Worm (Caenorhabditis elegans) whole organism, midembryonic: Measurements from ENCODE around the gene Y17D7C.6.

Experiments used
- T22C8.4 ChIP-seq: fragments of 200-800 bp; sonication (Bioruptor generic); IDR thresholded peaks from 2 replicates; pipeline ENCODE4 v1.3.6; 2022; ENCODE audit warnings: missing genetic modification characterization, missing compliant biosample characterization
- cog-1 ChIP-seq: sonication (generic microtip); optimal IDR thresholded peaks from 2 replicates; lab custom pipeline; 2016; ENCODE audit warnings: missing genetic modification characterization, missing compliant biosample characterization
- flt-1 ChIP-seq: fragments of 200-800 bp; sonication (Bioruptor generic); IDR thresholded peaks from 2 replicates; pipeline ENCODE4 v1.3.6; 2022; ENCODE audit warnings: missing genetic modification characterization, missing compliant biosample characterization
- klf-2 ChIP-seq: fragments of 200-800 bp; sonication (Bioruptor generic); conservative IDR thresholded peaks from 2 replicates; pipeline ENCODE4 v1.3.6; 2022; ENCODE audit warnings: missing genetic modification reagents, missing genetic modification characterization, missing compliant biosample characterization
- med-1 ChIP-seq: sonication (generic microtip); optimal IDR thresholded peaks from 2 replicates; lab custom pipeline; 2017; ENCODE audit warnings: missing genetic modification characterization, mild to moderate bottlenecking, missing compliant biosample characterization, antibody characterized with exemption, missing genetic modification reagents; ENCODE audit not compliant: insufficient read depth
- ref-1 ChIP-seq: fragments of 200-800 bp; sonication (Bioruptor generic); conservative IDR thresholded peaks from 2 replicates; pipeline ENCODE4 v1.3.6; 2022; ENCODE audit warnings: missing genetic modification reagents, missing genetic modification characterization, missing compliant biosample characterization
- tab-1 ChIP-seq: fragments of 200-800 bp; sonication (Bioruptor generic); IDR thresholded peaks from 2 replicates; pipeline ENCODE4 v1.3.6; 2022; ENCODE audit warnings: missing genetic modification characterization, missing compliant biosample characterization
- ztf-23 ChIP-seq: fragments of 200-800 bp; sonication (Bioruptor generic); IDR thresholded peaks from 2 replicates; pipeline ENCODE4 v1.3.6; 2022; ENCODE audit warnings: missing genetic modification reagents, missing genetic modification characterization, missing compliant biosample characterization
- ztf-29 ChIP-seq: fragments of 200-800 bp; sonication (Bioruptor generic); IDR thresholded peaks from 2 replicates; pipeline ENCODE4 v1.3.6; 2022; ENCODE audit warnings: missing genetic modification reagents, missing genetic modification characterization, missing compliant biosample characterization

Y17D7C.6 gene

DNA sequence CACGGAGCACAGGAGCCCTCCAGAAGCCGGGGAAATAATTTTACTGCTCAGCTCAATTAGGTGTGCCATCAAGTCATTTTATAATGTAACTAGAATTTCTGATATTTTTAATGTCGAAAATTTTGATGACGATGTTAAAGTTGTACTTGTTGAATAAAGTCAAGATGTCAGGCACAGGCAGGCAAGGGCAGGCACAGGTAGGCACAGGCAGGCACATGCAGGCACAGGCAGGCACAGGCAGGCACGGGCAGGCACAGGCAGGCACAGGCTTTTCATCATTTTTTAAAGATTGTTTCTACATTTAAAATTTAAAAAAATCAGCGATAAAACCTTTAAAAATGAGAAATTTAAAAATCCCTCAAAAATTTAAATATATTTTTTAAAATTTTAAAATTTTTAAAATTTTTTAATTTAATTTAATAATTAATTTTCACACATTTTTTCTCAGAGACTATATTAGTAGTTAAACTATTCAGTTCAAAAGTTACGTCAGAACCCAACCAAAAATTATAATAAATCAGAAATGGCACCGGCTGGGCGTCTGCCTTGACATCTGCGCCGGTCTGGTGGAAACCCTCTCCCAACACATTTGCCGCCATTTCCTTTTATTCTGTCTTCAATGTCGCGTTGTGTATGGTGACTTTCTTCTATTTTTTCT is at the start of gene Y17D7C.6:
Gene Y17D7C.6, plus strand, starts transcription at position 608 of the 658 bp plus-strand sequence.
- TF ChIP-seq flt-1 (GFP tag; lab: Robert Waterston, UW) (no peak), tab-1 (GFP tag; lab: Robert Waterston, UW) (no peak), klf-2 (GFP tag; lab: Robert Waterston, UW) (no peak), ztf-23 (GFP tag; lab: Robert Waterston, UW) (no peak), med-1 (GFP tag; lab: Kevin White, UChicago) (no peak), T22C8.4 (GFP tag; lab: Robert Waterston, UW) (no peak; the same call in 1 of the 2 replicates)

DNA sequence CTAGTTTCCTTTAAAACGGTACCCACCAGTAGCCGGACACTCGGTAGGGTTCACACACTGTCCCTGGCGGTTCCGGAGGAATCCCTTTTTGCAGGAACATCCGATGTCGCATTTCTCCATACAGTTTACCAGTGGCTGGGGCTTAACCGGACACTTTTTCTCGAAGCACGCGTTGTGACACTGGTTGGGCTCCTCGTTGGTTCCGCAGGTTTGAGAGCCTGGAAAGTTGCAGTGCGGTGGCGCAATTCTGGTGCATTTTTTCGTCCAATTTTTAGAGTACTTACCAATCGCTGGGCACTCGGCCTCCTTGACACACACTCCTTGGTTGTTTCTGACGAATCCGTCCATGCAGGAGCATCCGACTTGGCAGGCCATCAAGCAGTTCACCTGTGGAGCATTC is 47.3 kb upstream of the Y17D7C.6 start:
- TF ChIP-seq T22C8.4 (GFP tag; lab: Robert Waterston, UW) (no peak), flt-1 (GFP tag; lab: Robert Waterston, UW) (no peak), ref-1 (no peak), ztf-23 (GFP tag; lab: Robert Waterston, UW) (no peak), cog-1 (tag; lab: Kevin White, UChicago) (no peak), med-1 (GFP tag; lab: Kevin White, UChicago) (no peak), tab-1 (GFP tag; lab: Robert Waterston, UW) (no peak), klf-2 (GFP tag; lab: Robert Waterston, UW) (no peak), ztf-29 (GFP tag; lab: Robert Waterston, UW) (no peak)

DNA sequence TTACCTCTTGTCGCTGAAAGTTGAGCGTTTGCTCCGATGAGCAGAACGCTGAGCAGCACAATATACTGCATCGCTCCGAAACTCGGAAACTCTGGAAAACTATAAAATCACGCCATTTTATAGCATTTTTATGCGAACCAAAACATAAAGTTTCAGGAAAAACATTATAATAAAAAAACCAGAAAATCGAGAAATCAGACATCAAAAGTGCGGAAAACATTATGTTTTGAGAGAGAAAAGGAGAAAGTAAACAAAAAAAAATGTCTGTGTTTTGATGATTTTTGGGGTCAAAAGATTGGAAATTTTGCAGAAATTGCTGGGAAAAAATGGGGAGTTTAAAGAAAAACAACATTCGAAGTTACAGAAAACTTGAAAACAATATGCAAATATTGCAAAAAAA is 45.6 kb upstream of the Y17D7C.6 start, which contains the start of gene Y69H2.3:
Gene Y69H2.3, minus strand, starts transcription at position 101 of the 400 bp plus-strand sequence.
- no peak for TF ChIP-seq ref-1
- no peak for TF ChIP-seq ztf-29 (GFP tag; lab: Robert Waterston, UW)
- no peak for TF ChIP-seq tab-1 (GFP tag; lab: Robert Waterston, UW)
- no peak for TF ChIP-seq ztf-23 (GFP tag; lab: Robert Waterston, UW)
- TF ChIP-seq flt-1 (GFP tag; lab: Robert Waterston, UW): no peak
- no peak for TF ChIP-seq T22C8.4 (GFP tag; lab: Robert Waterston, UW)
- no peak for TF ChIP-seq med-1 (GFP tag; lab: Kevin White, UChicago)
- no peak for TF ChIP-seq cog-1 (tag; lab: Kevin White, UChicago)
- TF ChIP-seq klf-2 (GFP tag; lab: Robert Waterston, UW): no peak

DNA sequence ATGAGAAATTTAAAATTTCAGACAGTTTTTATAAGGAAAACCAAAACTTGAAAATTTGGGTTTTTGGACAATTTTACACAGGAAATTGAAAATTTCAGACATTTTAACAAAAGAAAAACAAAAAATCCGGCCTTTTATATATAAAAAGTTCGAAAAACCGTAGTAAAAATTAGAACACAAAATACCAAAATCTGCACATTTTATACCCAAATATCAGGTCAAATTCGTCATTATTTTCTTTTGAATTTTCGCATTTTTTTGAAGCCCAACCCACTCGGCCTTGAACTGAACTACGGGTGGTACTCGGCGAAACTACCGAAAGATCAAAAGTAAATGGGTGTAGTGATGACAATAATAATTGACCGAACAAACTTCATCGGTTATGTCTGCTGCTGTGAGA is 42.4 kb upstream of the Y17D7C.6 start:
- TF ChIP-seq ztf-23 (GFP tag; lab: Robert Waterston, UW) (no peak), ref-1 (no peak), klf-2 (GFP tag; lab: Robert Waterston, UW) (no peak), T22C8.4 (GFP tag; lab: Robert Waterston, UW) (no peak), med-1 (GFP tag; lab: Kevin White, UChicago) (no peak), tab-1 (GFP tag; lab: Robert Waterston, UW) (no peak), cog-1 (tag; lab: Kevin White, UChicago) (no peak), ztf-29 (GFP tag; lab: Robert Waterston, UW) (no peak), flt-1 (GFP tag; lab: Robert Waterston, UW) (no peak)

DNA sequence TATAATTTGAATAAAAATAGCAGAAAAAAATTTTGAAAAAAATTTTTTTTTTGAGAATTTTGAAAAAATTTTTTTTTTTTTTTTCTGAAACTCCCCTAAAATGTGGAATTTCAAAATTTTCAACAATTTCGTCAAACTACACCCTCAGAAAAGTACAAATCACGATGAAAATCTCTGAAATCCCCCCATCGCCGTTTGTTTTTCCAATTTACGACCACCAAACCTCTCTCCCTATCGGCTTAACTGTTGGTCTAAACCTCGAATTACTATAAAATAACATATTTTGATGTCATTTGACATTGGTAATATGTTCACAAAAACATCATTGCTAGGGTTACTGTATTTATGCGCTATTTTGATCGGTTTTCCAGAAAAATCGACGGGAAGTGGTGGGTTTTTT is 39.6 kb upstream of the Y17D7C.6 start, which contains the start of gene Y69H2.10:
Gene Y69H2.10, plus strand, starts transcription at position 301 of the 400 bp plus-strand sequence.
- no peak for TF ChIP-seq ztf-23 (GFP tag; lab: Robert Waterston, UW)
- no peak for TF ChIP-seq ref-1
- TF ChIP-seq tab-1 (GFP tag; lab: Robert Waterston, UW): no peak
- TF ChIP-seq cog-1 (tag; lab: Kevin White, UChicago): no peak
- TF ChIP-seq med-1 (GFP tag; lab: Kevin White, UChicago): no peak
- TF ChIP-seq klf-2 (GFP tag; lab: Robert Waterston, UW): no peak
- TF ChIP-seq ztf-29 (GFP tag; lab: Robert Waterston, UW): no peak
- TF ChIP-seq T22C8.4 (GFP tag; lab: Robert Waterston, UW): no peak
- no peak for TF ChIP-seq flt-1 (GFP tag; lab: Robert Waterston, UW)

DNA sequence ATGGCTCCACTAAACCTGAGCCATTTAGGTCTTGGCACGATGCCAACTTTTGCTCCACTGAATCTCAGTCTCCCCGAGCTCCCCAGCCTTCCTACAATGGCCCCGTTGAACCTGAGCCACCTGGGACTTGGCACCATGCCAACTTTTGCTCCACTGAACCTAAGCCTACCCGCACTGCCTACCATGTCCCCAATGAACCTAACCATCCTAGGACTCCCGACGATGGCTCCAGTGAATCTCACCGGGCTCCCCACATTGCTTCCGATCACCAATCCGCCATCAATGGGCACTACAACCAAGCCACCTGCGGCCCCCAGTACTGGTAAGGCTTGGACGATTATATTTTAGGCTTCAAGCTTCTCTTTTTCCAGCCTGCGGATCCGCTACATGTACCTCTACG is 37.8 kb upstream of the Y17D7C.6 start:
- TF ChIP-seq flt-1 (GFP tag; lab: Robert Waterston, UW) (no peak), tab-1 (GFP tag; lab: Robert Waterston, UW) (no peak), cog-1 (tag; lab: Kevin White, UChicago) (no peak), klf-2 (GFP tag; lab: Robert Waterston, UW) (no peak), ref-1 (no peak), ztf-29 (GFP tag; lab: Robert Waterston, UW) (no peak), med-1 (GFP tag; lab: Kevin White, UChicago) (no peak)

DNA sequence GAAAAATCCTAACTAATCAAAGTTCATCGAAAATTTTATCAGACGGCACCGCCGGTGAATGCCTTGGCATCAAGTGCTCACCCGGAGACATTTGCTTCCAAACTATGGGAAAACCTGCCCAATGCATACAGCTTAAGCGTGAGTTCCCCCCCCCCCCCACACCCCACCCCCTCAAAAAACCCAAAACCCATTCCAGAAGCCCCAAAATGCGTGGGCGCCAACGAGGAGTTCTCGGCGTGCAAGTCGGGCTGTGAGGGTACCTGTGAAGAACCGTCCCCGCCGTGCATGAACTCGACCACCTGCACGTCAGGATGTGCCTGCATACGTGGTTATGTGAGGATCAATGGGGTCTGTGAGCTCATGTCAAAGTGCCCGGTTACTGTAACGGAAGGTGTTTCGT is 35.2 kb upstream of the Y17D7C.6 start:
- no peak for TF ChIP-seq cog-1 (tag; lab: Kevin White, UChicago)
- TF ChIP-seq ztf-29 (GFP tag; lab: Robert Waterston, UW): no peak
- no peak for TF ChIP-seq ztf-23 (GFP tag; lab: Robert Waterston, UW)
- TF ChIP-seq flt-1 (GFP tag; lab: Robert Waterston, UW): no peak
- TF ChIP-seq ref-1: no peak
- TF ChIP-seq T22C8.4 (GFP tag; lab: Robert Waterston, UW): no peak
- TF ChIP-seq med-1 (GFP tag; lab: Kevin White, UChicago): no peak
- no peak for TF ChIP-seq tab-1 (GFP tag; lab: Robert Waterston, UW)
- TF ChIP-seq klf-2 (GFP tag; lab: Robert Waterston, UW): no peak

DNA sequence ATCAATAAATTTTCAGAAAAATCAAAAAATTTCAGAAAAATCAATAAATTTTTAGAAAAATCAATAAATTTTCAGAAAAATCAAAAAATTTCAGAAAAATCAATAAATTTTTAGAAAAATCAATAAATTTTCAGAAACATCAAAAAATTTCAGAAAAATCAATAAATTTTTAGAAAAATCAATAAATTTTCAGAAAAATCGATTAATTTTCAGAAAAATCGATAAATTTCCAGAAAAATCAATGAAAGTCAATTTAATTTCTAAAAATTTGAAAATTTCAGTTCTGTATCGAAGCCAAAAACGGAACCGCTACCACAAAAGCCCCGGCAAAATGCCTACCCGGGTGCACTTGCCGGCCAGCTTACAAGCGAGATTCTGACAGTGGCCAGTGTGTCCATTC is 34.2 kb upstream of the Y17D7C.6 start:
- peak; percentile 60 for TF ChIP-seq T22C8.4 (GFP tag; lab: Robert Waterston, UW)

DNA sequence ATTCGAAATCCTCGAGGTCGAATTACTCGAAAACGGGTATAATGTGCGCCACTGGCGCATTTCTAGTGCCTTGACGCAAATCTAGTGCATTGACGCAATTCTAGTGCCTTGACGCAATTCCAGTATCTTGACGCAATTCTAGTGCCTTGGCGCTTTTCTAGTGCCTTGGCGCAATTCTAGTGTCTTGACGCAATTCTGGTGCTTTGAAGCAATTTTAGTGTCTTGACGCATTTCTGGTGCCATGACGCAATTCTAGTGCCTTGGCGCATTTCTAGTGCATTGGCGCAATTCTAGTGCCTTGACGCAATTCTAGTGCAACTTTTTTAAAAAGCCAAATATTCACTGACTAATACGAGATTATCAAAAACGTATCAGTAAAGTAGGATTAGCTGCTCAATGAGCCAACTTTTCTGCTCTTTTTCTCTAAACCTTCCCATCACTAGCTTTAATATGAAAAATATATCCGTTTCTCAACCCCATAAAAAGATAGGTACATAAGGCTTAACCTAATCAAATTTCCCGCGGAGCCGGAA is 25.1 kb upstream of the Y17D7C.6 start, which contains the start of gene Y69H2.17:
Gene Y69H2.17, plus strand, starts transcription at position 483 of the 533 bp plus-strand sequence.
- TF ChIP-seq T22C8.4 (GFP tag; lab: Robert Waterston, UW) (no peak), med-1 (GFP tag; lab: Kevin White, UChicago) (no peak)
